Fruit fly (Drosophila melanogaster) whole organism, embryonic: ENCODE data around the gene cbt.

Experiments
- Atf3 ChIP-seq: fragments of 200-800 bp; sonication (Bioruptor generic); optimal IDR thresholded peaks from 3 replicates; lab custom pipeline; 2016; ENCODE audit warnings: missing biosample characterization, missing genetic modification characterization
- BEAF-32 ChIP-seq: fragments of 200-800 bp; sonication (Bioruptor generic); optimal IDR thresholded peaks from 3 replicates; lab custom pipeline; 2017; ENCODE audit warnings: missing biosample characterization, missing genetic modification characterization, mild to moderate bottlenecking, moderate library complexity, missing genetic modification reagents
- BtbVII ChIP-seq: fragments of 200-800 bp; sonication (Bioruptor generic); optimal IDR thresholded peaks from 3 replicates; lab custom pipeline; 2017; ENCODE audit warnings: missing biosample characterization, mild to moderate bottlenecking, missing genetic modification characterization
- CG10321 ChIP-seq: fragments of 200-800 bp; sonication (Bioruptor generic); IDR thresholded peaks from 2 replicates; pipeline ENCODE4 v1.3.6; 2022; ENCODE audit warnings: missing biosample characterization, missing genetic modification characterization
- CG10431 ChIP-seq: fragments of 200-800 bp; sonication (Bioruptor generic); optimal IDR thresholded peaks from 3 replicates; lab custom pipeline; 2018; ENCODE audit warnings: missing biosample characterization, mild to moderate bottlenecking, missing genetic modification characterization
- CG10654 ChIP-seq: fragments of 200-800 bp; sonication (Bioruptor generic); optimal IDR thresholded peaks from 2 replicates; lab custom pipeline; 2016; ENCODE audit warnings: missing biosample characterization, missing genetic modification characterization
- CG10959 ChIP-seq: fragments of 200-800 bp; sonication (Bioruptor generic); IDR thresholded peaks from 2 replicates; pipeline ENCODE4 v1.3.6; 2022; ENCODE audit warnings: missing biosample characterization, missing genetic modification characterization
- CG11695 ChIP-seq: fragments of 200-800 bp; sonication (Bioruptor generic); IDR thresholded peaks from 3 replicates; pipeline ENCODE4 v1.3.6; 2022; ENCODE audit warnings: missing biosample characterization, missing genetic modification characterization
- CG1233 ChIP-seq: fragments of 200-800 bp; sonication (Bioruptor generic); optimal IDR thresholded peaks from 4 replicates; lab custom pipeline; 2018; ENCODE audit warnings: missing biosample characterization, mild to moderate bottlenecking, missing genetic modification characterization
- CG13287 ChIP-seq: fragments of 200-800 bp; sonication (Bioruptor generic); IDR thresholded peaks from 2 replicates; pipeline ENCODE4 v1.3.6; 2022; ENCODE audit warnings: missing biosample characterization, missing genetic modification characterization; ENCODE audit not compliant: partially characterized antibody
- CG14710 ChIP-seq: fragments of 200-800 bp; sonication (Bioruptor generic); optimal IDR thresholded peaks from 3 replicates; lab custom pipeline; 2019; ENCODE audit warnings: missing biosample characterization, mild to moderate bottlenecking, missing genetic modification characterization, moderate library complexity
- CG15696 ChIP-seq: fragments of 200-800 bp; sonication (Bioruptor generic); optimal IDR thresholded peaks from 2 replicates; lab custom pipeline; 2019; ENCODE audit warnings: missing biosample characterization, mild to moderate bottlenecking, missing genetic modification characterization, moderate library complexity
- CG31388 ChIP-seq: fragments of 200-800 bp; sonication (Bioruptor generic); optimal IDR thresholded peaks from 2 replicates; lab custom pipeline; 2016; ENCODE audit warnings: missing biosample characterization, missing genetic modification characterization
- CG31441 ChIP-seq: fragments of 200-800 bp; sonication (Bioruptor generic); IDR thresholded peaks from 2 replicates; pipeline ENCODE4 v1.3.6; 2022; ENCODE audit warnings: missing biosample characterization, missing genetic modification characterization
- CG33557 ChIP-seq: fragments of 200-800 bp; sonication (Bioruptor generic); optimal IDR thresholded peaks from 2 replicates; lab custom pipeline; 2019; ENCODE audit warnings: missing biosample characterization, mild to moderate bottlenecking, missing genetic modification characterization, moderate library complexity
- CG3407 ChIP-seq: fragments of 200-800 bp; sonication (Bioruptor generic); optimal IDR thresholded peaks from 2 replicates; lab custom pipeline; 2018; ENCODE audit warnings: missing biosample characterization, mild to moderate bottlenecking, missing genetic modification characterization
- CG3847 ChIP-seq: fragments of 200-800 bp; sonication (Bioruptor generic); IDR thresholded peaks from 2 replicates; pipeline ENCODE4 v1.3.6; 2022; ENCODE audit warnings: missing biosample characterization, missing genetic modification characterization
- CG4328 ChIP-seq: fragments of 200-800 bp; sonication (Bioruptor generic); optimal IDR thresholded peaks from 3 replicates; lab custom pipeline; 2017; ENCODE audit warnings: missing biosample characterization, missing genetic modification reagents, missing genetic modification characterization
- CG4404 ChIP-seq: fragments of 200-800 bp; sonication (Bioruptor generic); IDR thresholded peaks from 2 replicates; pipeline ENCODE4 v1.3.6; 2022; ENCODE audit warnings: missing biosample characterization, missing genetic modification characterization
- CG4424 ChIP-seq: fragments of 200-800 bp; sonication (Bioruptor generic); optimal IDR thresholded peaks from 3 replicates; lab custom pipeline; 2016; ENCODE audit warnings: missing biosample characterization, missing genetic modification characterization
- CG4820 ChIP-seq: fragments of 200-800 bp; sonication (Bioruptor generic); optimal IDR thresholded peaks from 3 replicates; lab custom pipeline; 2016; ENCODE audit warnings: missing biosample characterization, missing genetic modification characterization
- CG6654 ChIP-seq: fragments of 200-800 bp; sonication (Bioruptor generic); optimal IDR thresholded peaks from 2 replicates; lab custom pipeline; 2017; ENCODE audit warnings: missing biosample characterization, mild to moderate bottlenecking, missing genetic modification characterization
- CG6689 ChIP-seq: fragments of 200-800 bp; sonication (Bioruptor generic); IDR thresholded peaks from 2 replicates; pipeline ENCODE4 v1.3.6; 2022; ENCODE audit warnings: missing biosample characterization, missing genetic modification characterization
- CG8478 ChIP-seq: fragments of >200 bp; optimal IDR thresholded peaks from 2 replicates; lab custom pipeline; 2018
- CG9609 ChIP-seq: fragments of 200-800 bp; sonication (Bioruptor generic); optimal IDR thresholded peaks from 3 replicates; lab custom pipeline; 2016; ENCODE audit warnings: missing biosample characterization, missing genetic modification characterization
- CTCF ChIP-seq: fragments of 200-800 bp; sonication (Bioruptor generic); optimal IDR thresholded peaks from 2 replicates; lab custom pipeline; 2017; ENCODE audit warnings: missing biosample characterization, mild to moderate bottlenecking, missing genetic modification characterization, moderate library complexity
- D ChIP-seq, 2 experiments: fragments of 200-800 bp in 1 of 2; fragments of >200 bp in 1 of 2; sonication (Bioruptor generic) in 1 of 2; optimal IDR thresholded peaks; 2 replicates in 1 of 2; 3 replicates in 1 of 2; lab custom pipeline; 2017; ENCODE audit warnings: mild to moderate bottlenecking in 1 of 2, missing biosample characterization in 1 of 2, missing genetic modification characterization in 1 of 2, missing genetic modification reagents in 1 of 2
- Dad ChIP-seq: fragments of 200-800 bp; sonication (Bioruptor generic); optimal IDR thresholded peaks from 3 replicates; lab custom pipeline; 2016; ENCODE audit warnings: missing biosample characterization, missing genetic modification characterization
- Dek ChIP-seq: fragments of 200-800 bp; sonication (Bioruptor generic); optimal IDR thresholded peaks from 3 replicates; lab custom pipeline; 2019; ENCODE audit warnings: missing biosample characterization, mild to moderate bottlenecking, missing genetic modification characterization, moderate library complexity
- Dll ChIP-seq: fragments of 200-800 bp; sonication (Bioruptor generic); IDR thresholded peaks from 4 replicates; pipeline ENCODE4 v1.3.6; 2022; ENCODE audit warnings: missing biosample characterization, missing genetic modification characterization; ENCODE audit not compliant: partially characterized antibody
- Fer2 ChIP-seq: fragments of 200-800 bp; sonication (Bioruptor generic); optimal IDR thresholded peaks from 2 replicates; lab custom pipeline; 2018; ENCODE audit warnings: missing biosample characterization, mild to moderate bottlenecking, missing genetic modification characterization, moderate library complexity
- H2.0 ChIP-seq: fragments of 200-800 bp; sonication (Bioruptor generic); IDR thresholded peaks from 2 replicates; pipeline ENCODE4 v1.3.6; 2022; ENCODE audit warnings: missing biosample characterization, missing genetic modification characterization
- Hand ChIP-seq: fragments of 200-800 bp; sonication (Bioruptor generic); optimal IDR thresholded peaks from 2 replicates; lab custom pipeline; 2017; ENCODE audit warnings: mild to moderate bottlenecking, missing biosample characterization, missing genetic modification reagents, missing genetic modification characterization
- Hmr ChIP-seq: fragments of 200-800 bp; sonication (Bioruptor generic); optimal IDR thresholded peaks from 3 replicates; lab custom pipeline; 2017; ENCODE audit warnings: mild to moderate bottlenecking, missing biosample characterization, missing genetic modification reagents, missing genetic modification characterization
- Hr78 ChIP-seq, 2 experiments: fragments of 200-800 bp in 1 of 2; fragments of >200 bp in 1 of 2; sonication (Bioruptor generic) in 1 of 2; optimal IDR thresholded peaks; 2 replicates each; lab custom pipeline; 2017 to 2019; ENCODE audit warnings: missing biosample characterization in 2 of 2, missing genetic modification characterization in 2 of 2, mild to moderate bottlenecking in 1 of 2, moderate library complexity in 1 of 2
- Lpt ChIP-seq: fragments of >200 bp; optimal IDR thresholded peaks from 2 replicates; lab custom pipeline; 2018; ENCODE audit warnings: missing biosample characterization, missing genetic modification characterization
- Scr ChIP-seq: fragments of 200-800 bp; sonication (Bioruptor generic); IDR thresholded peaks from 2 replicates; pipeline ENCODE4 v1.3.6; 2022; ENCODE audit warnings: missing biosample characterization, missing genetic modification characterization; ENCODE audit not compliant: partially characterized antibody
- TFAM ChIP-seq: fragments of 200-800 bp; sonication (Bioruptor generic); optimal IDR thresholded peaks from 2 replicates; lab custom pipeline; 2017; ENCODE audit warnings: missing biosample characterization, missing genetic modification characterization, inconsistent platforms
- chm ChIP-seq: fragments of 200-800 bp; sonication (Bioruptor generic); IDR thresholded peaks from 2 replicates; pipeline ENCODE4 v1.3.6; 2022; ENCODE audit warnings: missing biosample characterization, missing genetic modification characterization
- dan ChIP-seq: fragments of 200-800 bp; sonication (Bioruptor generic); IDR thresholded peaks from 2 replicates; pipeline ENCODE4 v1.3.6; 2022; ENCODE audit warnings: missing biosample characterization, missing genetic modification characterization
- disco-r ChIP-seq: fragments of 200-800 bp; sonication (Bioruptor generic); optimal IDR thresholded peaks from 2 replicates; lab custom pipeline; 2016; ENCODE audit warnings: missing biosample characterization, missing genetic modification characterization
- fru ChIP-seq: fragments of >200 bp; optimal IDR thresholded peaks from 2 replicates; lab custom pipeline; 2017
- nerfin-2 ChIP-seq: fragments of 200-800 bp; sonication (Bioruptor generic); IDR thresholded peaks from 2 replicates; pipeline ENCODE4 v1.3.6; 2022; ENCODE audit warnings: missing biosample characterization, missing genetic modification characterization; ENCODE audit not compliant: partially characterized antibody
- pan ChIP-seq, 4 experiments: fragments of >200 bp in 3 of 4; fragments of 200-800 bp in 1 of 4; sonication (Bioruptor generic) in 1 of 4; optimal IDR thresholded peaks in 3 of 4; IDR thresholded peaks in 1 of 4; 2 replicates each; pipeline versions ENCODE4 v1.3.6 to Lab custom; 2017 to 2022; ENCODE audit warnings: missing biosample characterization in 2 of 4, missing genetic modification characterization in 2 of 4, mixed read lengths in 1 of 4
- pnt ChIP-seq: fragments of 200-800 bp; sonication (Bioruptor generic); optimal IDR thresholded peaks from 3 replicates; lab custom pipeline; 2016; ENCODE audit warnings: missing biosample characterization, missing genetic modification characterization
- repo ChIP-seq: fragments of 200-800 bp; sonication (Bioruptor generic); optimal IDR thresholded peaks from 2 replicates; lab custom pipeline; 2016; ENCODE audit warnings: missing biosample characterization, missing genetic modification characterization
- row ChIP-seq: fragments of 200-800 bp; sonication (Bioruptor generic); IDR thresholded peaks from 3 replicates; pipeline ENCODE4 v1.3.6; 2022; ENCODE audit warnings: missing biosample characterization, missing genetic modification characterization
- seq ChIP-seq: fragments of 200-800 bp; sonication (Bioruptor generic); IDR thresholded peaks from 2 replicates; pipeline ENCODE4 v1.3.6; 2022; ENCODE audit warnings: missing biosample characterization, missing genetic modification characterization
- zen ChIP-seq: fragments of 200-800 bp; sonication (Bioruptor generic); optimal IDR thresholded peaks from 3 replicates; lab custom pipeline; 2018; ENCODE audit warnings: missing biosample characterization, mild to moderate bottlenecking, missing genetic modification characterization, moderate library complexity

cbt gene

DNA sequence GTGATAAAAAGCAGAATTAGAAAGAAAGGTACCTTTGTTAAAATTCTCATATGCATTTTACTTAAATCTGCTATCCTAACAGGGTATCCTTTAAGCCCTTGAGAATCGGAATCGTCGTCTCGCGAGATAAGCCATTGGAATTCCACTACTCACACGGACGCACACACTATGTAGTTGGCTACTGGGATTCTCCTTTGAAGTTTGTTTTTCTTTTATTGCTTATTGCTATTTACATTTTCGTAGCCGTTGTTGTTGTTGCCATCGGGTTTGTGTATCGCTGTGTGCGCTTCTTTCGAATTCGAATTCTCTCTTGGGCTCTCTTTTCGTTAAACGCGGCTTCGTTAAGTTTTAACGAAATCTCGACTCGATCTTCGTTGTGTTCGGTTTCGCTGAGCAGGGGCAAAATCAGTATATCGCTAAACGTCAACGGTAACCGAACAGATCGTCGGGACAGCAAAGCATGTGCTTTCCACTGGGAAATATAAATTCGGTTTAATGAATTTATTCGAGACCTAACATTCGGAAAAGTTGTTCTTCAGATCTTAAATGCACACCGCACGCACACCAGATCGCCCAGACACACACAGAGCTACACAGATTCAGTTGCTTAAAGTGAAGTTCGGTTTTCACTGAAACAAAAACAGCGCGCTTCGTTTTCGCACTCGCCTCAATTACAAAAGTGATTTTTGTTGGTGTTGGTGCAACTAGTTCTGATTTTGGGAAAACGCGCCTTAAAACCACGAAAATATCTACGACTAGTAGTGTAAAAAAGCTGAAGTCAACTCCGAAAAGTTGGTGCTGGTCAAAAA lies 48.5 kb downstream of the cbt start, which contains the start of gene ex (continued):
- no peak for TF ChIP-seq D (optimal IDR thresholded peaks at IDR 0.05; lab: Kevin White, UChicago)
- TF ChIP-seq D (GFP tag; optimal IDR thresholded peaks at IDR 0.05; lab: Kevin White, UChicago), result peak; percentile 14
- no peak for TF ChIP-seq Lpt
- peak; percentile 3 for TF ChIP-seq CTCF (GFP tag; lab: Kevin White, UChicago)
- peak; percentile 73 for TF ChIP-seq CG3407 (GFP tag; lab: Kevin White, UChicago)
- peak; percentile 48 for TF ChIP-seq CG14710 (tag; lab: Kevin White, UChicago)
- TF ChIP-seq pan (optimal IDR thresholded peaks at IDR 0.05; lab: Kevin White, UChicago), result no peak
- TF ChIP-seq pan (GFP tag; optimal IDR thresholded peaks at IDR 0.05 in 1 of 2, IDR thresholded peaks at IDR 0.05 in 1 of 2), result peak in 1 of 2 experiments; percentile 61
- peak; percentile 47; the same call in 1 of the 2 replicates for TF ChIP-seq CG10321
- TF ChIP-seq fru (lab: Kevin White, UChicago), result no peak
- TF ChIP-seq BtbVII (GFP tag; lab: Kevin White, UChicago), result peak; percentile 75
- TF ChIP-seq Hmr (GFP tag; lab: Kevin White, UChicago), result peak; percentile 85
- TF ChIP-seq zen, result no peak
- TF ChIP-seq CG1233, result peak; percentile 68
- TF ChIP-seq CG9609 (GFP tag; lab: Kevin White, UChicago), result no peak
- TF ChIP-seq CG6689, result no peak
- no peak for TF ChIP-seq BEAF-32 (GFP tag; lab: Kevin White, UChicago)
- TF ChIP-seq Hand (GFP tag; lab: Kevin White, UChicago), result no peak
- peak; percentile 9 for TF ChIP-seq CG10654 (GFP tag; lab: Kevin White, UChicago)
- TF ChIP-seq CG4328 (GFP tag; lab: Kevin White, UChicago), result peak; percentile 74
- TF ChIP-seq CG31441 (GFP tag; lab: Robert Waterston, UW), result peak; percentile 40; the same call in 1 of the 2 replicates
- no peak; the same call in 1 of the 2 replicates for TF ChIP-seq seq (GFP tag; lab: Robert Waterston, UW)
- TF ChIP-seq Fer2 (tag; lab: Kevin White, UChicago), result peak; percentile 48
- TF ChIP-seq Scr (GFP tag; lab: Robert Waterston, UW), result no peak
- peak; percentile 9 for TF ChIP-seq pnt
- peak; percentile 44 for TF ChIP-seq Dek (tag; lab: Kevin White, UChicago)
- TF ChIP-seq CG10431 (GFP tag; lab: Kevin White, UChicago), result peak; percentile 66
- no peak for TF ChIP-seq dan
- TF ChIP-seq nerfin-2 (GFP tag; lab: Robert Waterston, UW), result no peak
- TF ChIP-seq CG6654, result no peak
- TF ChIP-seq Dad (GFP tag; lab: Kevin White, UChicago), result no peak
- no peak for TF ChIP-seq CG10959
- TF ChIP-seq CG4424 (GFP tag; lab: Kevin White, UChicago), result no peak
- peak; percentile 59; the same call in 1 of the 3 replicates for TF ChIP-seq CG11695 (GFP tag; lab: Robert Waterston, UW)
- TF ChIP-seq CG3847, result no peak
- no peak for TF ChIP-seq CG4404 (GFP tag; lab: Robert Waterston, UW)
- peak; percentile 67 for TF ChIP-seq CG15696 (tag; lab: Kevin White, UChicago)
- TF ChIP-seq TFAM (GFP tag; lab: Kevin White, UChicago), result peak; percentile 4
- TF ChIP-seq Hr78 (GFP tag; optimal IDR thresholded peaks at IDR 0.05; lab: Kevin White, UChicago), result no peak
- TF ChIP-seq repo (GFP tag; lab: Kevin White, UChicago), result no peak
- TF ChIP-seq chm (GFP tag; lab: Robert Waterston, UW), result peak; percentile 68
- no peak for TF ChIP-seq Dll (GFP tag; lab: Robert Waterston, UW)
- TF ChIP-seq disco-r (GFP tag; lab: Kevin White, UChicago), result no peak
- no peak for TF ChIP-seq Atf3
- TF ChIP-seq CG31388, result no peak
- no peak; the same call in 2 of the 3 replicates for TF ChIP-seq row (GFP tag; lab: Robert Waterston, UW)
- no peak for TF ChIP-seq H2.0 (GFP tag; lab: Robert Waterston, UW)
- TF ChIP-seq CG4820, result no peak
- no peak for TF ChIP-seq CG8478 (lab: Kevin White, UChicago)
- peak; percentile 62 for TF ChIP-seq CG33557 (GFP tag; lab: Kevin White, UChicago)
- peak; percentile 24; the same call in 1 of the 2 replicates for TF ChIP-seq CG13287 (GFP tag; lab: Robert Waterston, UW)
